Worm (Caenorhabditis elegans) whole organism, mixed stage, embryonic: ENCODE data around the gene K05F1.8.
A peak's percentile ranks its signal among the peaks of the same experiment; 100 is the strongest.
"Not testable (repeated sequence)": the region's sequence is repeated elsewhere in the genome, so short reads cannot be mapped to it uniquely, and the experiment has no call there.

Experiments
- M03D4.4 ChIP-seq: sonication (generic microtip); optimal IDR thresholded peaks from 2 replicates; lab custom pipeline; 2017; ENCODE audit warnings: mild to moderate bottlenecking, missing genetic modification characterization, missing compliant biosample characterization
- ceh-39 ChIP-seq: fragments of 150-350 bp; optimal IDR thresholded peaks from 2 replicates; lab custom pipeline; 2014; ENCODE audit warnings: missing biosample characterization, missing genetic modification characterization
- ceh-43 ChIP-seq: fragments of 200-800 bp; sonication (Bioruptor generic); optimal IDR thresholded peaks from 2 replicates; lab custom pipeline; 2018; ENCODE audit warnings: mild to moderate bottlenecking, missing genetic modification characterization, moderate library complexity, missing compliant biosample characterization
- ceh-83 ChIP-seq: fragments of 200-800 bp; sonication (Bioruptor generic); optimal IDR thresholded peaks from 2 replicates; lab custom pipeline; 2018; ENCODE audit warnings: mild to moderate bottlenecking, missing genetic modification characterization, missing compliant biosample characterization
- ces-1 ChIP-seq: fragments of 150-350 bp; optimal IDR thresholded peaks from 2 replicates; lab custom pipeline; 2014; ENCODE audit warnings: missing biosample characterization, missing genetic modification reagents, missing genetic modification characterization
- drap-1 ChIP-seq: fragments of 200-800 bp; sonication (Bioruptor generic); optimal IDR thresholded peaks from 3 replicates; lab custom pipeline; 2018; ENCODE audit warnings: mild to moderate bottlenecking, missing genetic modification characterization, missing compliant biosample characterization
- elt-1 ChIP-seq: sonication (generic microtip); optimal IDR thresholded peaks from 2 replicates; lab custom pipeline; 2017; ENCODE audit warnings: missing genetic modification characterization, mild to moderate bottlenecking, missing compliant biosample characterization, antibody characterized with exemption, moderate library complexity, borderline replicate concordance; ENCODE audit not compliant: insufficient read depth
- elt-3 ChIP-seq: fragments of 150-350 bp; optimal IDR thresholded peaks from 2 replicates; lab custom pipeline; 2014; ENCODE audit warnings: missing biosample characterization, missing genetic modification characterization
- flh-1 ChIP-seq: fragments of 200-800 bp; sonication (Bioruptor generic); optimal IDR thresholded peaks from 2 replicates; lab custom pipeline; 2018; ENCODE audit warnings: mild to moderate bottlenecking, missing genetic modification characterization, moderate library complexity, missing compliant biosample characterization
- ham-2 ChIP-seq: fragments of 200-800 bp; sonication (Bioruptor generic); optimal IDR thresholded peaks from 2 replicates; lab custom pipeline; 2018; ENCODE audit warnings: mild to moderate bottlenecking, missing genetic modification characterization, missing compliant biosample characterization
- mab-5 ChIP-seq: fragments of 150-350 bp; optimal IDR thresholded peaks from 2 replicates; lab custom pipeline; 2014; ENCODE audit warnings: missing biosample characterization, missing genetic modification characterization
- mep-1 ChIP-seq: fragments of 150-350 bp; optimal IDR thresholded peaks from 2 replicates; lab custom pipeline; 2017; ENCODE audit warnings: missing biosample characterization, missing genetic modification reagents, missing genetic modification characterization, inconsistent platforms
- mls-2 ChIP-seq: sonication (generic microtip); optimal IDR thresholded peaks from 2 replicates; lab custom pipeline; 2016; ENCODE audit warnings: mild to moderate bottlenecking, missing genetic modification characterization, moderate library complexity, missing compliant biosample characterization
- nhr-12 ChIP-seq: fragments of 150-350 bp; optimal IDR thresholded peaks from 2 replicates; lab custom pipeline; 2014; ENCODE audit warnings: missing biosample characterization, missing genetic modification characterization
- nhr-237 ChIP-seq: fragments of 150-350 bp; optimal IDR thresholded peaks from 2 replicates; lab custom pipeline; 2014; ENCODE audit warnings: missing biosample characterization, missing genetic modification characterization
- nhr-28 ChIP-seq: fragments of 150-350 bp; optimal IDR thresholded peaks from 2 replicates; lab custom pipeline; 2014; ENCODE audit warnings: missing biosample characterization, missing genetic modification characterization
- nhr-76 ChIP-seq: sonication (generic microtip); optimal IDR thresholded peaks from 2 replicates; lab custom pipeline; 2017; ENCODE audit warnings: missing biosample characterization, missing genetic modification characterization
- pha-4 ChIP-seq: fragments of 150-350 bp; optimal IDR thresholded peaks from 2 replicates; lab custom pipeline; 2018; ENCODE audit warnings: missing biosample characterization, missing genetic modification reagents, missing genetic modification characterization
- sem-2 ChIP-seq: fragments of 200-800 bp; sonication (Bioruptor generic); optimal IDR thresholded peaks from 2 replicates; lab custom pipeline; 2018; ENCODE audit warnings: mild to moderate bottlenecking, missing genetic modification characterization, missing compliant biosample characterization
- snpc-4 ChIP-seq: fragments of 150-350 bp; optimal IDR thresholded peaks from 2 replicates; lab custom pipeline; 2014; ENCODE audit warnings: missing biosample characterization, missing genetic modification characterization
- sptf-1 ChIP-seq: sonication (generic microtip); optimal IDR thresholded peaks from 2 replicates; lab custom pipeline; 2017; ENCODE audit warnings: mild to moderate bottlenecking, missing genetic modification characterization, moderate library complexity, missing compliant biosample characterization
- tbx-8 ChIP-seq: fragments of 200-800 bp; sonication (Bioruptor generic); optimal IDR thresholded peaks from 2 replicates; lab custom pipeline; 2018; ENCODE audit warnings: mild to moderate bottlenecking, missing genetic modification characterization, moderate library complexity, missing compliant biosample characterization
- unc-120 ChIP-seq: sonication (generic microtip); optimal IDR thresholded peaks from 2 replicates; lab custom pipeline; 2017; ENCODE audit warnings: missing genetic modification characterization, missing compliant biosample characterization; ENCODE audit not compliant: poor library complexity, severe bottlenecking
- unc-39 ChIP-seq: fragments of 150-350 bp; optimal IDR thresholded peaks from 2 replicates; lab custom pipeline; 2014; ENCODE audit warnings: missing biosample characterization, missing genetic modification characterization
- unc-62 ChIP-seq: fragments of 150-350 bp; optimal IDR thresholded peaks from 2 replicates; lab custom pipeline; 2014; ENCODE audit warnings: missing biosample characterization, missing genetic modification reagents, missing genetic modification characterization
- ztf-11 ChIP-seq: fragments of 150-350 bp; optimal IDR thresholded peaks from 2 replicates; lab custom pipeline; 2014; ENCODE audit warnings: missing biosample characterization, missing genetic modification characterization

Gene K05F1.8

DNA sequence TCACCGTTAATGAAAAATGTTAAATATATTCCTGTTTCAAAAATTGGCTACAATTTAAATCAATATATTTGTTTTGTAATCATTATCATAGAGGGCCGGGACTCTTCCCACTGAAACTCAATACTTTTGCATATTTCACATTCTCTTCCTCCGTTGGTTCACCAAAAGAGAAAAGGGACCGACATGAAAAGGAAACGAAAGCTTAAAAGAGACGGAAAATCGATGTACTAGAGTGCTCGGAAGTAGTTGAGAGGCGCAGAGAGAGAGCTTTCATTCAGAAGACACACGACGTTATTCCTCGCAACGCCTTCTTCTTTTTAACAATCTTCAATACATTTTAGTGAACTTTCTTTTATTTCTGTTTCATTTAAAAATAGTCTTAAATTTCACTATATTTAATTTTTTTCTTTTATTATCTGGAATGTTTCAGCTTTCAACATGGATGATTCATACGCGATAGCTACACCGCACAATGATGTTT lies 20.9 kb upstream of the K05F1.8 start, which contains the start of gene ehs-1:
Gene ehs-1, plus strand, starts transcription at position 431 of the 481 bp plus-strand sequence.
- no peak for TF ChIP-seq elt-3 (tag; lab: Kevin White, UChicago)
- TF ChIP-seq unc-62 = peak; percentile 5
- TF ChIP-seq ces-1 (GFP tag; lab: Kevin White, UChicago) = peak; percentile 8
- TF ChIP-seq snpc-4 (tag; lab: Kevin White, UChicago) = no peak

DNA sequence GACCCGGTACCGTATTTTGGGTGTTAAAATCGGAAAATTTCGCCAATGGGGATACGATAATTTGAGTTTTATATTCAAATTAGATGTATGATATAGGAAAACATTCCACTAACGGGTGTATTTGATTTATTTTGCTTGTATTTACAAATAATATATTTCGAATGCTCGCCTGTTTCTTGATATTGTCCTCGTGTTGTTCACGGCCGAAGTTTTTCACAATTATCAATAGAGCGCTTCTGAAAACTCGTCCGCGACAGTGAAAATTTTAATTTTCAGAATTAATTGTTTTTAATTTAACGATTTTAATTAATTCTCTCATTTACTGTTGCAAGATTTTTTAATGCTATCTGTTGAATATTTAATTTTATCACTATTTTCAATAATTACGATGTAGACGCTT lies 20.2 kb upstream of the K05F1.8 start:
- no peak for TF ChIP-seq snpc-4 (tag; lab: Kevin White, UChicago)
- no peak for TF ChIP-seq M03D4.4 (tag; lab: Kevin White, UChicago)
- TF ChIP-seq, all 35 proteins: peak for 0

DNA sequence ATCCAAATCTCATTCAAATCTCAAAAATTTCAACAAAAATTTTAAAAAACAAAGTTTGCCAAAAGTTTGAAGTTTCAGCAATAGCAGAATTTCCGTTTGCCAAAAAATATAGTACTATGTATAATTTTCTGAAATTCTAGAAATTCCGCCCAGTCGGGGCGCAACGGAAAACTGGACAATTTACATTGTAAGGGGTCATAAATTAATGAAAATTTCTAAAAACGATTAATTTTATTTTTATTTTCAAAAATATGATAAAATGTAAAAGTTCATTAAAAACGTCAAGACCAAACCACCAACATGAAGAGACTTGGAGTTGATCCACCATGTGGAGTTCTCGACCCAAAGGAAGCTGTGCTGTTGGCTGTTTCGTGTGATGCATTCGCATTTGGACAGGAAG lies 18.8 kb upstream of the K05F1.8 start, which contains the start of gene ZK1248.4:
Gene ZK1248.4, plus strand, starts transcription at position 301 of the 400 bp plus-strand sequence.
- TF ChIP-seq tbx-8 (no peak), elt-1 (tag; lab: Kevin White, UChicago) (no peak), unc-120 (tag; lab: Kevin White, UChicago) (no peak), flh-1 (GFP tag; lab: Kevin White, UChicago) (no peak), ztf-11 (tag; lab: Kevin White, UChicago) (no peak), unc-39 (no peak), ham-2 (GFP tag; lab: Kevin White, UChicago) (no peak)
- TF ChIP-seq, all 35 proteins: peak for 0

DNA sequence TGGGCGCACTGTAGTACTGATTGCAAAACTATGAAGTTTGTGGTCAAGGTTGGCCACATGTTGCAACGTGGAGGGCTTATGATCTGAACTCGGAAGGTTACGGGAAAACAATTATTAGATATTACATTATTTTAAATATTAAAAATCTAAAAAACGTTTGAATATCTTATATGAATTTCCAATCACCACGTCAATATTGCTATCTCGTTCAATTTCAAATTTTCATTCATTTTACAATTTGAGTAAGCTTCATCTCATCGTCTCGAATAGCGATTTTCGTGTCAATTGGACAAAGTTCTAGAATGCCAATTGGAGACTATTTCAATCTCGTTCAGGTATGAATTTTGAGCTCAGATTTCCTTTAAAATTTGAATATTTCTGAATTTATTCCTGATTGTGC lies 16.9 kb upstream of the K05F1.8 start, which contains the start of gene ZK1248.20:
Gene ZK1248.20, plus strand, starts transcription at position 301 of the 400 bp plus-strand sequence.
- TF ChIP-seq elt-1 (tag; lab: Kevin White, UChicago) (no peak), mab-5 (tag; lab: Kevin White, UChicago) (no peak), sptf-1 (tag; lab: Kevin White, UChicago) (no peak), nhr-237 (tag; lab: Kevin White, UChicago) (no peak)

DNA sequence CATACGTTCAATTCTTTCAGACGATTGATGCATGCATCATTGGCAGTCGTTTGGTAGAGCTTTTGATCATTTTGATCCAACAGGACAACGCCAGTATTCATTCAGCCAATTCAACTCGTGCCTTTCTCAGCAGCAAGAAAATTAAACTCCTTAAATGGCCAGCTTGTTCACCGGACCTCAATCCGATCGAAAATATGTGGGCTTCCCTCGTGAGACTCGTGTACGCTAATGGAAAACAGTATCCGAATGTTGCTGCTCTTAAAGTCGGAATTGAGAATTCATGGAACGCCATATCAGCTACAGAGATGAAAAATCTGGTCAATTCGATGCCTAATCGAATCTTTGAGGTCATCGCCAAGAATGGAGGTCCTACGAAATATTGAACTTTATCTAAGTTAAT lies 15.9 kb upstream of the K05F1.8 start, which contains the start of gene wago-5:
Gene wago-5, minus strand, starts transcription at position 101 of the 400 bp plus-strand sequence.
- not testable (repeated sequence) for TF ChIP-seq ceh-43 (GFP tag; lab: Kevin White, UChicago); nhr-76 (tag; lab: Kevin White, UChicago); snpc-4 (tag; lab: Kevin White, UChicago)

DNA sequence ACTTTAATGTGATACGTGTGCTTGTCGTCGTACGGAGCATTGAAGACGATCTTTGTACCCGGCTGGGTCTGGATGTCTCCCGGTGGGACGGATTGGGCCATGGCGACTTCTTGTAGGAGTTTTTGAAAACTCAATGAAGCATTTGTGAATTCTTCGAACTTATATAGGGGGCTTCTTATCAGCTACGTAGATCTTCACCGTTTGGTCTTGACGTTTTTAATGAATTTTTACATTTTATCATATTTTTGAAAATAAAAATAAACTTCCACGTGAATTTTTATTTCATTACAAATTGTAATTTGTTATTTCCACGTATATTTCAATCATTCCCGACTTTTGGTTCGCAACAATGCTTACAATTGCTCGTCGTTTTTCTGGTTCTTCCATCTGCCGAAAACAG lies 10.8 kb upstream of the K05F1.8 start, which contains the start of the genes msp-64 and ZK1248.5:
Gene msp-64, minus strand, starts transcription at position 101 of the 400 bp plus-strand sequence.
Gene ZK1248.5, plus strand, starts transcription at position 285 of the 400 bp plus-strand sequence.
- no peak for TF ChIP-seq ces-1 (GFP tag; lab: Kevin White, UChicago)
- TF ChIP-seq sptf-1 (tag; lab: Kevin White, UChicago) = no peak
- TF ChIP-seq unc-39 = no peak
- no peak for TF ChIP-seq nhr-76 (tag; lab: Kevin White, UChicago)
- no peak for TF ChIP-seq ceh-83 (GFP tag; lab: Kevin White, UChicago)
- no peak for TF ChIP-seq ham-2 (GFP tag; lab: Kevin White, UChicago)
- TF ChIP-seq ceh-43 (GFP tag; lab: Kevin White, UChicago) = no peak
- TF ChIP-seq flh-1 (GFP tag; lab: Kevin White, UChicago) = no peak
- TF ChIP-seq sem-2 (GFP tag; lab: Kevin White, UChicago) = no peak
- TF ChIP-seq unc-62 = no peak
- no peak for TF ChIP-seq ztf-11 (tag; lab: Kevin White, UChicago)
- no peak for TF ChIP-seq elt-1 (tag; lab: Kevin White, UChicago)
- no peak for TF ChIP-seq unc-120 (tag; lab: Kevin White, UChicago)
- TF ChIP-seq nhr-237 (tag; lab: Kevin White, UChicago) = no peak

DNA sequence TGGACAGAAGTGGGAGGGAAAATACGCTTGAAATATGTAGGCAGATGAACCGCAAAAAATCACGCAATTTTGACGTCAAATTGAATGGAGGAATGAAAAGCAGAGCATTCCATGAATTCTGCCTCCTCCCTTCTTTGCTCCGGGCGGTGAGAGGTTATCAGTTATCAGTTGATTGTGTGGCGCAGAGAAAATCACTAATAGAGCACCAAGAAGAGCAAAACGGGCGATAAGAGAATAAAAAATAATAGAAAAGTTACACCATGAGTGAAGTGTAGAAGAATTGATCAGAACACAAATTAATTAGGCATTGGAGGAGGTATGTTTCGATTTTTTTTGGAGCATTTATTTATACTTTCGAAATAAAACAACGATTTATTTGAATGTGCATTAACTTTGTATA lies 7.1 kb upstream of the K05F1.8 start:
- no peak for TF ChIP-seq nhr-12 (tag; lab: Kevin White, UChicago)
- TF ChIP-seq unc-120 (tag; lab: Kevin White, UChicago) = no peak

DNA sequence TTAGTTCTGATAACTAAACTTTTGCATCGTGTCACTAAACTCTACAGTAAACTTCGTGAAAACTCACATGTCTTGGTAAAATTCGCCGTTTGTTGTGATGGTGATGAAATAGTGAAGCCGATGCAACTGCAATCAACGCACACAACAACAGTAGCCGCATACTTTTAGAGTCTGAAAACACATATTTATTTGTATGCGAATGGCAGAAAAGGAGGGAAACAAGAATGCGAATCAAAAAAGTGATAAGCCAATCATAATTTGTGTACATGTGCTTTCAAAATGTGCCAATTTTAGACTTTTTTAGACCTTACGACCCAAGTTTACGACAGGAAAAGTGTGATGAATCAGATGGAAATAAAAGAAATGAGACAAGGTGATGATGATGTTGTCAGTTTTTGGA lies 5.8 kb upstream of the K05F1.8 start, which contains the start of gene K05F1.10:
Gene K05F1.10, minus strand, starts transcription at position 171 of the 400 bp plus-strand sequence.
- TF ChIP-seq nhr-12 (tag; lab: Kevin White, UChicago) = no peak
- no peak for TF ChIP-seq ceh-83 (GFP tag; lab: Kevin White, UChicago)
- no peak for TF ChIP-seq M03D4.4 (tag; lab: Kevin White, UChicago)
- TF ChIP-seq ham-2 (GFP tag; lab: Kevin White, UChicago) = no peak
- no peak for TF ChIP-seq mls-2 (tag; lab: Kevin White, UChicago)
- no peak for TF ChIP-seq unc-120 (tag; lab: Kevin White, UChicago)
- TF ChIP-seq nhr-28 = no peak
- TF ChIP-seq drap-1 (GFP tag; lab: Kevin White, UChicago) = no peak
- TF ChIP-seq nhr-76 (tag; lab: Kevin White, UChicago) = no peak
- no peak for TF ChIP-seq pha-4 (tag; lab: Kevin White, UChicago)
- no peak for TF ChIP-seq ztf-11 (tag; lab: Kevin White, UChicago)
- TF ChIP-seq snpc-4 (tag; lab: Kevin White, UChicago) = no peak
- no peak for TF ChIP-seq ces-1 (GFP tag; lab: Kevin White, UChicago)
- TF ChIP-seq sptf-1 (tag; lab: Kevin White, UChicago) = no peak
- TF ChIP-seq ceh-43 (GFP tag; lab: Kevin White, UChicago) = no peak
- TF ChIP-seq ceh-39 (tag; lab: Kevin White, UChicago) = no peak
- TF ChIP-seq mep-1 (tag; lab: Kevin White, UChicago) = no peak
- no peak for TF ChIP-seq unc-62
